Fruit fly (Drosophila melanogaster) whole organism, prepupa: ENCODE measurements around the gene LSm3.

ENCODE experiments used
- CG11294 ChIP-seq: fragments of 200-800 bp; sonication (Bioruptor generic); IDR thresholded peaks from 2 replicates; pipeline ENCODE4 v1.3.6; 2022; ENCODE audit warnings: missing biosample characterization, missing genetic modification characterization
- CG6163 ChIP-seq: fragments of 200-800 bp; sonication (Bioruptor generic); IDR thresholded peaks from 3 replicates; pipeline ENCODE4 v1.3.6; 2022; ENCODE audit warnings: missing biosample characterization, missing genetic modification characterization
- CG6854 ChIP-seq: fragments of 200-800 bp; sonication (Bioruptor generic); optimal IDR thresholded peaks from 2 replicates; lab custom pipeline; 2017; ENCODE audit warnings: missing biosample characterization, mild to moderate bottlenecking, missing genetic modification characterization
- CG7368 ChIP-seq: fragments of 200-800 bp; sonication (Bioruptor generic); optimal IDR thresholded peaks from 3 replicates; lab custom pipeline; 2016; ENCODE audit warnings: missing biosample characterization, missing genetic modification characterization
- CG8119 ChIP-seq: fragments of 200-800 bp; sonication (Bioruptor generic); IDR thresholded peaks from 3 replicates; pipeline ENCODE4 v1.3.6; 2022; ENCODE audit warnings: missing biosample characterization, missing genetic modification characterization
- CG9139 ChIP-seq: fragments of 200-800 bp; sonication (Bioruptor generic); optimal IDR thresholded peaks from 3 replicates; lab custom pipeline; 2017; ENCODE audit warnings: missing biosample characterization, mild to moderate bottlenecking, missing genetic modification characterization
- Lpt ChIP-seq: fragments of 200-800 bp; sonication (Bioruptor generic); optimal IDR thresholded peaks from 3 replicates; lab custom pipeline; 2016; ENCODE audit warnings: missing biosample characterization, missing genetic modification characterization
- Smox ChIP-seq: fragments of 200-800 bp; sonication (Bioruptor generic); optimal IDR thresholded peaks from 3 replicates; lab custom pipeline; 2016; ENCODE audit warnings: missing biosample characterization, missing genetic modification characterization
- dsx ChIP-seq: fragments of 200-800 bp; optimal IDR thresholded peaks from 3 replicates; lab custom pipeline; 2019; ENCODE audit warnings: missing biosample characterization, mild to moderate bottlenecking, missing genetic modification characterization, moderate library complexity; ENCODE audit not compliant: poor library complexity, severe bottlenecking
- net ChIP-seq: fragments of 200-800 bp; sonication (Bioruptor generic); optimal IDR thresholded peaks from 3 replicates; lab custom pipeline; 2016; ENCODE audit warnings: missing biosample characterization, missing genetic modification characterization
- spab ChIP-seq: fragments of 200-800 bp; sonication (Bioruptor generic); optimal IDR thresholded peaks from 2 replicates; lab custom pipeline; 2017; ENCODE audit warnings: missing biosample characterization, mild to moderate bottlenecking, missing genetic modification characterization, missing genetic modification reagents

DNA sequence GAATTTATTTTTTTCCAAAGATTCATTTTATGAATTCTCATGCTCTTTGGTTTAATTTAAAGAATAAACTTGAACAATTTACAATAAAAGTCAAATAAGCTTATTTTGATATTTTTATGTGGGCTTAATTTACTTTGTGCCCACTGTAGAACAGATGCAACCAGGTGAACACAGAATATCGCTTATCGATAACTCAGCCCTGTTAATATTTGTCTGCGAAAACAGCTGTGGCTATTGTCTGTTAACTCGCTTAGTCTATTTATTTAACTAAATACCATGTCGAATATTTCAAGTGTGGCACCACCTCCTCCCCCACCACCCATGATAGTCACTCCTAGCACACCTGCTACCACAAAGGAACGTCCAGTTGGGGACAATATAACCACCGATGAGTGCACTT, 602 bp upstream of the LSm3 start, which contains the start of gene CG33108:
- TF ChIP-seq CG6854 (no peak), net (GFP tag; lab: Kevin White, UChicago) (no peak), spab (GFP tag; lab: Kevin White, UChicago) (no peak), CG9139 (GFP tag; lab: Kevin White, UChicago) (no peak), CG7368 (GFP tag; lab: Kevin White, UChicago) (no peak), CG11294 (GFP tag; lab: Robert Waterston, UW) (no peak), Lpt (GFP tag; lab: Kevin White, UChicago) (no peak), dsx (no peak), Smox (GFP tag; lab: Kevin White, UChicago) (no peak), CG8119 (GFP tag; lab: Robert Waterston, UW) (no peak), CG6163 (GFP tag; lab: Robert Waterston, UW) (no peak)
